Worm (Caenorhabditis elegans) whole organism, L4/young adult: ENCODE results near the gene msp-78.

Experiments used
- W03F9.2 ChIP-seq: fragments of 150-350 bp; optimal IDR thresholded peaks from 2 replicates; lab custom pipeline; 2014; ENCODE audit warnings: missing biosample characterization, missing genetic modification characterization
- dao-5 ChIP-seq: sonication (generic microtip); optimal IDR thresholded peaks from 2 replicates; lab custom pipeline; 2016; ENCODE audit warnings: missing genotype, missing genetic modification characterization, moderate library complexity, missing compliant biosample characterization
- him-1 ChIP-seq: sonication (generic microtip); optimal IDR thresholded peaks from 2 replicates; lab custom pipeline; 2016; ENCODE audit warnings: missing genotype, missing genetic modification reagents, missing genetic modification characterization, missing compliant biosample characterization

ce11 chrIV:9723185-9723584, 46.7 kb upstream of the msp-78 start:
- TF ChIP-seq W03F9.2 = no peak
- TF ChIP-seq dao-5 (tag; lab: Kevin White, UChicago) = no peak
- TF ChIP-seq him-1 (tag; lab: Kevin White, UChicago) = no peak
